Fruit fly (Drosophila melanogaster): Measurements from ENCODE around the gene Rab11.

Rab11 gene

DNA sequence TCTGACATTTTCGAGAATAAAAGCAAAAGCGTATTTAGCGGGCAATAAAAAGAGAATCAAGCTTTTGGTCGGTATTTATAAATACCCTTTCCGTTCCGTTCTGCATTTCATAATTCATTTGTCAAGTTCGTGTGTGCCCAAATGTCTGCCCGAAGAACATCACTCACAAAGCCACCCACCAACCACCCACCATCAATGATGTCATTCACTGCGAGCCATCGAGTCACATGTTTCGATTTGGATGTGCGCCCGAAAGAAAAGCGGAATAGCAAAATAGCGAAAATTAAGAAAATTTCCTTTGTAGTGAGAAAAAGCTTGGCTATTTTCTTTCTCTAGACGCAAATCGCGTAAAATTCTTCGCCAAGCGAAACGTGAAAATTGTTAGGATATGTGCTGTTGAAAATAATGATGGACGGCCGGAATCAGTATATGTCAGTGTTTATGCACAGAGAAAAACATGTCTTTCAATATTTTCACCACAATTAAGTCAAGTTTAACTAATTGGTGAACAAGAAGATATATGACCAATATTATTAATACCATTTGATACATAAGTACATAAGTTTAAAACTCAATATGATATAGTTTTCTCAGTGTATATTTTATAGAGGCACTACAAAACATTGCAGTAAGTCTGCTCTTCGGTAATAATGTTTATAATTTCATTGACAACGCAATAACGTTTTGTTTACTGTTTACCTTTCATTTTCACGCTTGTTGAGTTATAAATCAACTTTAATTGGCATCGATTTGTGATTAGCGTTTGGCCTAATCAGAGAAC is 40.1 kb downstream of the Rab11 start (continued):
- TF ChIP-seq Fer3 (tag; optimal IDR thresholded peaks at IDR 0.05) (peak; percentile 61), C15 (GFP tag; IDR thresholded peaks at IDR 0.05) (0 out of 3 replicates have a peak, but pooled peaks have one; percentile 51), yki (optimal IDR thresholded peaks at IDR 0.05) (no peak), CG11504 (tag; optimal IDR thresholded peaks at IDR 0.05) (peak; percentile 65), br (optimal IDR thresholded peaks at IDR 0.05) (no peak), E2f2 (GFP tag; IDR thresholded peaks at IDR 0.05) (peak; percentile 35; the same call in 1 of the 2 replicates), D19B (GFP tag; optimal IDR thresholded peaks at IDR 0.05) (peak; percentile 37), CG17912 (GFP tag; optimal IDR thresholded peaks at IDR 0.05) (no peak), CG4617 (GFP tag; optimal IDR thresholded peaks at IDR 0.05; ENCODE audit: borderline replicate concordance) (peak; percentile 1), CG2129 (GFP tag; IDR thresholded peaks at IDR 0.05; ENCODE audit: partially characterized antibody) (no peak), slp2 (GFP tag; optimal IDR thresholded peaks at IDR 0.05) (no peak), Vsx1 (GFP tag; optimal IDR thresholded peaks at IDR 0.05) (no peak), jing (GFP tag; optimal IDR thresholded peaks at IDR 0.05) (no peak), Meics (GFP tag; optimal IDR thresholded peaks at IDR 0.05) (peak; percentile 67), fd3F (GFP tag; optimal IDR thresholded peaks at IDR 0.05) (peak; percentile 48), crp (GFP tag; optimal IDR thresholded peaks at IDR 0.05) (no peak), HLH54F (GFP tag; optimal IDR thresholded peaks at IDR 0.05) (peak; percentile 25), CrebB (tag; optimal IDR thresholded peaks at IDR 0.05) (peak; percentile 4), gro (GFP tag; optimal IDR thresholded peaks at IDR 0.05) (peak; percentile 59), CG2116 (GFP tag; optimal IDR thresholded peaks at IDR 0.05) (peak; percentile 8), CG14965 (GFP tag; optimal IDR thresholded peaks at IDR 0.05; ENCODE audit: borderline replicate concordance) (no peak), CG15011 (GFP tag; optimal IDR thresholded peaks at IDR 0.05) (no peak), phol (tag; optimal IDR thresholded peaks at IDR 0.05) (peak; percentile 54), CG7786 (GFP tag; optimal IDR thresholded peaks at IDR 0.05) (peak; percentile 32), nau (GFP tag; optimal IDR thresholded peaks at IDR 0.05) (peak; percentile 28), repo (GFP tag; optimal IDR thresholded peaks at IDR 0.05) (no peak), fd96Cb (tag; optimal IDR thresholded peaks at IDR 0.05) (peak; percentile 55), CG2199 (GFP tag; IDR thresholded peaks at IDR 0.05) (no peak)

DNA sequence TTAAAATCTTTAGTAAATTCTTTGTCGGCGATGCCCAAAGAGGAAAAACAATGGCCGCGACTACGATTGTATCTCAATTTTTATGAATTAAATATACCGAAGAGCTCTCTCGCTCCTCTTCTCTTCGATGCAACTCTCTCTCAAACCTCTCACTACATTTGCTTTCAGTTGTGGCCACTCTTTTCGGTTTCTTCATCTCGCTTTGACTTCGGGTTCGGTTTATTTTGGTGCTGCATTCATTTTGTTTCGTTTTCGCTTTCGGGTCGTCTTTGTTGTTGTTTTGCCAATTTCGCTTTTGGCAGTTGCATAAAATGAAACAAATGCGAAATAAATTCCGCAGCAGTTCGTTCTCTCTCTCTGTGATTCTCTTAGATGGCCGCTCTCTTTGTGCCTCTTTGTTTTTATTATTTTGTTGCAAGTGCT is 41.7 kb downstream of the Rab11 start:
- TF ChIP-seq HLH4C (GFP tag; IDR thresholded peaks at IDR 0.05; ENCODE audit: partially characterized antibody), result no peak
- TF ChIP-seq Stat92E (GFP tag; optimal IDR thresholded peaks at IDR 0.05), result no peak
- TF ChIP-seq tgo (GFP tag; IDR thresholded peaks at IDR 0.05), result no peak
- TF ChIP-seq CG8359 (GFP tag; optimal IDR thresholded peaks at IDR 0.05; ENCODE audit: borderline replicate concordance), result no peak
- TF ChIP-seq usp (GFP tag; optimal IDR thresholded peaks at IDR 0.05), result no peak
- no peak for TF ChIP-seq zfh2 (GFP tag; optimal IDR thresholded peaks at IDR 0.05)
- TF ChIP-seq ATbp (GFP tag; optimal IDR thresholded peaks at IDR 0.05), result no peak
- TF ChIP-seq CG2889 (GFP tag; IDR thresholded peaks at IDR 0.05), result no peak
- TF ChIP-seq grn (GFP tag; optimal IDR thresholded peaks at IDR 0.05), result no peak
- TF ChIP-seq corto (GFP tag; optimal IDR thresholded peaks at IDR 0.05), result peak; percentile 76
- TF ChIP-seq lab (GFP tag; optimal IDR thresholded peaks at IDR 0.05), result no peak
- peak in 1 of 2 experiments; percentile 96 for TF ChIP-seq bsh (GFP tag; optimal IDR thresholded peaks at IDR 0.05)
- TF ChIP-seq Camta (GFP tag; optimal IDR thresholded peaks at IDR 0.05), result no peak
- no peak for TF ChIP-seq Vsx1 (GFP tag; optimal IDR thresholded peaks at IDR 0.05)
- no peak for TF ChIP-seq gfzf (GFP tag; optimal IDR thresholded peaks at IDR 0.05)
- no peak for TF ChIP-seq zfh1 (GFP tag; IDR thresholded peaks at IDR 0.05)
- TF ChIP-seq Bgb (GFP tag; IDR thresholded peaks at IDR 0.05; ENCODE audit: partially characterized antibody), result no peak
- peak; percentile 51 for TF ChIP-seq yki (optimal IDR thresholded peaks at IDR 0.05)
- no peak for TF ChIP-seq toy (GFP tag; IDR thresholded peaks at IDR 0.05)
- no peak for TF ChIP-seq Dref (GFP tag; IDR thresholded peaks at IDR 0.05)
- peak; percentile 89 for TF ChIP-seq Drgx (GFP tag; IDR thresholded peaks at IDR 0.05)
- no peak for TF ChIP-seq CG32532 (GFP tag; IDR thresholded peaks at IDR 0.05)
- no peak for TF ChIP-seq Mes4 (GFP tag; optimal IDR thresholded peaks at IDR 0.05)

Measured in whole organism, embryonic.